Worm (Caenorhabditis elegans) whole organism, L2 larva: ENCODE measurements around the gene cyk-1.

Experiments
- R02D3.7 ChIP-seq: fragments of 150-350 bp; optimal IDR thresholded peaks from 2 replicates; lab custom pipeline; 2014; ENCODE audit warnings: missing biosample characterization, missing genetic modification characterization
- egl-27 ChIP-seq: sonication (generic microtip); optimal IDR thresholded peaks from 3 replicates; lab custom pipeline; 2017; ENCODE audit warnings: missing biosample characterization, missing genetic modification reagents, missing genetic modification characterization
- elt-3 ChIP-seq: sonication (generic microtip); optimal IDR thresholded peaks from 2 replicates; lab custom pipeline; 2017; ENCODE audit warnings: missing biosample characterization, missing genetic modification characterization
- nhr-10 ChIP-seq: sonication (generic microtip); optimal IDR thresholded peaks from 2 replicates; lab custom pipeline; 2017; ENCODE audit warnings: missing biosample characterization, missing genetic modification characterization
- snpc-4 ChIP-seq: fragments of 150-350 bp; optimal IDR thresholded peaks from 2 replicates; lab custom pipeline; 2014; ENCODE audit warnings: missing biosample characterization, missing genetic modification characterization

DNA sequence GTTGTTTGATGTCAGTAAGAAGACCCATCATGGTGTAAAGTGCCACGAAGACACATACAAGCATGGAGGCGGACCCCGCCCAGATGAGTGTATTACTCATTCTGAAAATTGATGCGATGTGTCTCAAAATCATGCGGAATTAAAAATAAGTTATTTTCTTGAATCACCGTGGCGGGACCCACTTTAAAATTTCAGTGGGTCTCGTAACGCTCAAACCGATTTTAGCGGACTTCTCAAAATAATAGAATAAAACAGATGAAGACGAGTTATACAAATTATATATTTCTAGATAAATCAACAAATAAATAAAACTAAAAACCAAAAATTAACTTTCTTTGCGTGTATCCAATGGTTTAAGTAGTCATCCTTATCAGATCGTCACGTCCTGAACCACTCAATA, 8.5 kb downstream of the cyk-1 start, which contains the start of gene col-8:
- TF ChIP-seq R02D3.7 (tag; lab: Kevin White, UChicago) (no peak), egl-27 (tag; lab: Kevin White, UChicago) (no peak), snpc-4 (tag; lab: Kevin White, UChicago) (no peak), elt-3 (tag; lab: Kevin White, UChicago) (no peak), nhr-10 (tag; lab: Kevin White, UChicago) (no peak)
